Fruit fly (Drosophila melanogaster): ENCODE data around the gene CG43732.

CG43732 gene

DNA sequence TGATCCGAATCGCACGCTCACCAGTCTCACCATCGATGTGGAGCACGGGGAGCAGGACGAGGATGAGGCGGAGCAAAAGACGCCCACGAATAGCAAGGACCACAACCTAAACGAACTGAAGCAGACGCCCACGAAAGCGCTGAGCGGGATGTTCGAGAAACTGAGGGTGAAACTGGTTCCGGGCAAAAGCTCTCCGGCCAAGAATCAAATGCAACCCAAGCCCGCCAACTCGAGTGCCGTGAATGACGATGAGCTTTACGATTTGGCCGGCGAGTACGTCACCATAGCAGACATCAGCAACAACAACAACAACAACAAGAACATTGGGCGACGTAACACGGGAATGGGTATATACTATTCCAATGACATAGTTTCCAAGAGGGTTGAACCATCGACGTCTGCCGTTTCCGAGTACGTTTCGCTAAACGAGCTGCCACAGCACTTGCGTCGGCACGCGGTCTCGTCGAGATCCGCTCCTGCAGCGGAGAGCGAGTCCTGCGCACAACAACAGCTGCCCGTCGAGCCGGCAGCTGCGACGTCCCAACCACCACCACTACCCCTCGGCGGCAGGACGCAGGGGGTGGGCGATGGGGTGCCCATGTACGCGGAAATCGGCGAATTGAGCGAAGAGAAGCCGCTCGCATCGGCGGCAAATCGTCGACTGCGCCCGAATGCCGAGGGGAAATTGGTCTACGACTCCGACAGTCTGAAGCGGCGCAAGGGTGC lies 67.5 kb downstream of the CG43732 start (continued):
- TF ChIP-seq CG4360 (GFP tag; IDR thresholded peaks at IDR 0.05) (peak; percentile 87), Adf1 (GFP tag; IDR thresholded peaks at IDR 0.05) (peak; percentile 75), Hr51 (GFP tag; optimal IDR thresholded peaks at IDR 0.05) (peak in 1 of 2 experiments; percentile 54), Stat92E (GFP tag; optimal IDR thresholded peaks at IDR 0.05) (no peak), dati (GFP tag; IDR thresholded peaks at IDR 0.05) (no peak), Hmr (GFP tag; optimal IDR thresholded peaks at IDR 0.05) (peak; percentile 3), Dp (GFP tag; optimal IDR thresholded peaks at IDR 0.05) (peak; percentile 49), toy (GFP tag; IDR thresholded peaks at IDR 0.05) (no peak), CG3407 (GFP tag; optimal IDR thresholded peaks at IDR 0.05) (no peak), ap (GFP tag; IDR thresholded peaks at IDR 0.05) (no peak), Rfx (GFP tag; IDR thresholded peaks at IDR 0.05) (peak; percentile 47), CG10431 (GFP tag; optimal IDR thresholded peaks at IDR 0.05) (peak; percentile 83), gcm (GFP tag; optimal IDR thresholded peaks at IDR 0.05) (no peak), row (GFP tag; IDR thresholded peaks at IDR 0.05) (peak; percentile 42; the same call in 2 of the 3 replicates), her (GFP tag; optimal IDR thresholded peaks at IDR 0.05) (no peak), CG10543 (GFP tag; optimal IDR thresholded peaks at IDR 0.05) (peak; percentile 3), CG34224 (GFP tag; IDR thresholded peaks at IDR 0.05; ENCODE audit: partially characterized antibody) (0 out of 3 replicates have a peak, but pooled peaks have one; percentile 9), CG12942 (GFP tag; optimal IDR thresholded peaks at IDR 0.05) (no peak), Blimp-1 (GFP tag; optimal IDR thresholded peaks at IDR 0.05) (no peak), schlank (tag; optimal IDR thresholded peaks at IDR 0.05) (no peak), sens-2 (GFP tag; IDR thresholded peaks at IDR 0.05) (no peak), zf30C (GFP tag; optimal IDR thresholded peaks at IDR 0.05) (no peak), CG4707 (GFP tag; optimal IDR thresholded peaks at IDR 0.05) (no peak), CG2116 (GFP tag; optimal IDR thresholded peaks at IDR 0.05) (peak; percentile 18), pzg (GFP tag; optimal IDR thresholded peaks at IDR 0.05) (peak; percentile 26), Fer1 (GFP tag; optimal IDR thresholded peaks at IDR 0.05) (peak; percentile 10), ase (GFP tag; IDR thresholded peaks at IDR 0.05) (peak; percentile 53; the same call in 1 of the 3 replicates), CG7745 (tag; optimal IDR thresholded peaks at IDR 0.05) (no peak), CG10654 (GFP tag; optimal IDR thresholded peaks at IDR 0.05) (no peak), seq (GFP tag; IDR thresholded peaks at IDR 0.05) (peak; percentile 84), CG18599 (GFP tag; optimal IDR thresholded peaks at IDR 0.05) (no peak), lola (GFP tag; optimal IDR thresholded peaks at IDR 0.05) (no peak), MBD-R2 (GFP tag; IDR thresholded peaks at IDR 0.05) (no peak), CG9437 (GFP tag; optimal IDR thresholded peaks at IDR 0.05) (peak; percentile 84), CG7271 (tag; optimal IDR thresholded peaks at IDR 0.05) (no peak), Deaf1 (tag; optimal IDR thresholded peaks at IDR 0.05) (peak; percentile 97), CG10274 (GFP tag; optimal IDR thresholded peaks at IDR 0.05) (no peak), da (GFP tag; optimal IDR thresholded peaks at IDR 0.05) (peak; percentile 19), unpg (GFP tag; optimal IDR thresholded peaks at IDR 0.05) (no peak), CG8290 (GFP tag; optimal IDR thresholded peaks at IDR 0.05) (no peak), CG8290 (tag; optimal IDR thresholded peaks at IDR 0.05) (no peak), inv (GFP tag; IDR thresholded peaks at IDR 0.05; ENCODE audit: partially characterized antibody) (no peak), CG10979 (tag; optimal IDR thresholded peaks at IDR 0.05) (no peak), ato (GFP tag; IDR thresholded peaks at IDR 0.05; ENCODE audit: partially characterized antibody) (no peak), Fer3 (tag; optimal IDR thresholded peaks at IDR 0.05) (no peak), sd (tag; optimal IDR thresholded peaks at IDR 0.05) (peak; percentile 36), Dll (GFP tag; IDR thresholded peaks at IDR 0.05; ENCODE audit: partially characterized antibody) (peak; percentile 41; the same call in 1 of the 4 replicates), CTCF (GFP tag; optimal IDR thresholded peaks at IDR 0.05) (peak; percentile 85)
